Worm (Caenorhabditis elegans) whole organism, L4 larva: Measurements from ENCODE around the gene gdi-1.

Experiments
- F10B5.3 ChIP-seq: sonication (generic microtip); optimal IDR thresholded peaks from 2 replicates; lab custom pipeline; 2016; ENCODE audit warnings: mild to moderate bottlenecking, missing genetic modification characterization, missing compliant biosample characterization
- F26F4.8 ChIP-seq: fragments of 200-800 bp; sonication (Bioruptor generic); conservative IDR thresholded peaks from 2 replicates; pipeline ENCODE4 v1.3.6; 2022; ENCODE audit warnings: missing genetic modification characterization, missing compliant biosample characterization
- F37D6.2 ChIP-seq: sonication (generic microtip); optimal IDR thresholded peaks from 2 replicates; lab custom pipeline; 2016; ENCODE audit warnings: mild to moderate bottlenecking, missing genetic modification characterization, missing compliant biosample characterization
- F49E8.2 ChIP-seq: sonication (generic microtip); optimal IDR thresholded peaks from 2 replicates; lab custom pipeline; 2016; ENCODE audit warnings: missing compliant biosample characterization, mild to moderate bottlenecking, missing genetic modification characterization, borderline replicate concordance
- arid-1 ChIP-seq: fragments of 200-800 bp; sonication (Bioruptor generic); conservative IDR thresholded peaks from 2 replicates; pipeline ENCODE4 v1.3.6; 2022; ENCODE audit warnings: missing genetic modification reagents, missing genetic modification characterization, missing compliant biosample characterization
- ceh-28 ChIP-seq: fragments of 150-350 bp; optimal IDR thresholded peaks from 2 replicates; lab custom pipeline; 2014; ENCODE audit warnings: missing biosample characterization, missing genetic modification reagents, missing genetic modification characterization
- ceh-32 ChIP-seq: sonication (generic microtip); optimal IDR thresholded peaks from 2 replicates; lab custom pipeline; 2016; ENCODE audit warnings: mild to moderate bottlenecking, missing genetic modification characterization, missing compliant biosample characterization; ENCODE audit not compliant: poor library complexity
- ceh-82 ChIP-seq: sonication (generic microtip); optimal IDR thresholded peaks from 2 replicates; lab custom pipeline; 2017; ENCODE audit warnings: missing biosample characterization, missing genetic modification characterization
- ces-1 ChIP-seq: fragments of 150-350 bp; sonication (generic microtip); optimal IDR thresholded peaks from 4 replicates; lab custom pipeline; 2014; ENCODE audit warnings: missing biosample characterization, missing genetic modification reagents, missing genetic modification characterization
- daf-12 ChIP-seq: fragments of 150-350 bp; optimal IDR thresholded peaks from 2 replicates; lab custom pipeline; 2014; ENCODE audit warnings: missing biosample characterization, missing genetic modification reagents, missing genetic modification characterization
- daf-19 ChIP-seq: fragments of 200-800 bp; sonication (Bioruptor generic); conservative IDR thresholded peaks from 2 replicates; pipeline ENCODE4 v1.3.6; 2022; ENCODE audit warnings: missing genetic modification characterization, missing compliant biosample characterization
- dpl-1 ChIP-seq: fragments of 150-350 bp; optimal IDR thresholded peaks from 2 replicates; lab custom pipeline; 2014; ENCODE audit warnings: missing biosample characterization, missing genetic modification reagents, missing genetic modification characterization
- fkh-10 ChIP-seq: fragments of 150-350 bp; optimal IDR thresholded peaks from 2 replicates; lab custom pipeline; 2014; ENCODE audit warnings: missing biosample characterization, missing genetic modification reagents, missing genetic modification characterization
- fos-1 ChIP-seq: fragments of 150-350 bp; optimal IDR thresholded peaks from 2 replicates; lab custom pipeline; 2014; ENCODE audit warnings: missing biosample characterization, missing genetic modification characterization
- hif-1 ChIP-seq, 2 experiments: sonication (generic microtip); optimal IDR thresholded peaks; 2 replicates each; lab custom pipeline; 2016 to 2017; ENCODE audit warnings: missing compliant biosample characterization in 2 of 2, missing genetic modification characterization in 2 of 2, missing genetic modification reagents in 2 of 2, missing genotype in 2 of 2, mild to moderate bottlenecking in 1 of 2
- hmg-1.1 ChIP-seq: fragments of 200-800 bp; sonication (Bioruptor generic); IDR thresholded peaks from 2 replicates; pipeline ENCODE4 v1.3.6; 2022; ENCODE audit warnings: missing genetic modification reagents, missing genetic modification characterization, missing compliant biosample characterization
- lin-13 ChIP-seq: fragments of 150-350 bp; optimal IDR thresholded peaks from 2 replicates; lab custom pipeline; 2014; ENCODE audit warnings: missing biosample characterization, missing genetic modification reagents, missing genetic modification characterization
- lin-15B ChIP-seq: fragments of 150-350 bp; sonication (generic microtip); optimal IDR thresholded peaks from 3 replicates; lab custom pipeline; 2014; ENCODE audit warnings: missing biosample characterization, missing genetic modification characterization
- mdl-1 ChIP-seq, 2 experiments: fragments of 150-350 bp in 1 of 2; sonication (generic microtip) in 1 of 2; optimal IDR thresholded peaks; 2 replicates each; lab custom pipeline; 2014 to 2017; ENCODE audit warnings: missing biosample characterization in 2 of 2, missing genetic modification characterization in 2 of 2
- mdt-29 ChIP-seq: fragments of 200-800 bp; sonication (Bioruptor generic); IDR thresholded peaks from 2 replicates; pipeline ENCODE4 v1.3.6; 2022; ENCODE audit warnings: missing genetic modification reagents, missing genetic modification characterization, missing compliant biosample characterization
- mes-2 ChIP-seq: sonication (generic microtip); optimal IDR thresholded peaks from 2 replicates; lab custom pipeline; 2016; ENCODE audit warnings: missing genotype, mild to moderate bottlenecking, missing genetic modification characterization, missing compliant biosample characterization; ENCODE audit not compliant: poor library complexity, severe bottlenecking
- mxl-2 ChIP-seq: fragments of 200-800 bp; sonication (Bioruptor generic); conservative IDR thresholded peaks from 2 replicates; pipeline ENCODE4 v1.3.6; 2022; ENCODE audit warnings: missing genetic modification reagents, missing genetic modification characterization, missing compliant biosample characterization
- nhr-10 ChIP-seq: fragments of 150-350 bp; optimal IDR thresholded peaks from 2 replicates; lab custom pipeline; 2014; ENCODE audit warnings: missing biosample characterization, missing genetic modification characterization
- nhr-102 ChIP-seq: sonication (generic microtip); optimal IDR thresholded peaks from 2 replicates; lab custom pipeline; 2016; ENCODE audit warnings: mild to moderate bottlenecking, missing genetic modification characterization, moderate library complexity, missing compliant biosample characterization
- nhr-111 ChIP-seq: fragments of 200-800 bp; sonication (Bioruptor generic); optimal IDR thresholded peaks from 2 replicates; lab custom pipeline; 2018; ENCODE audit warnings: mild to moderate bottlenecking, missing genetic modification characterization, missing compliant biosample characterization
- nhr-28 ChIP-seq: fragments of 150-350 bp; optimal IDR thresholded peaks from 2 replicates; lab custom pipeline; 2014; ENCODE audit warnings: missing biosample characterization, missing genetic modification characterization
- nhr-6 ChIP-seq: fragments of 150-350 bp; optimal IDR thresholded peaks from 2 replicates; lab custom pipeline; 2014; ENCODE audit warnings: missing biosample characterization, missing genetic modification characterization
- nhr-77 ChIP-seq: fragments of 150-350 bp; optimal IDR thresholded peaks from 2 replicates; lab custom pipeline; 2014; ENCODE audit warnings: missing biosample characterization, missing genetic modification characterization
- php-3 ChIP-seq: fragments of 200-800 bp; sonication (Bioruptor generic); IDR thresholded peaks from 2 replicates; pipeline ENCODE4 v1.3.6; 2022; ENCODE audit warnings: missing genetic modification reagents, missing genetic modification characterization, missing compliant biosample characterization
- pqm-1 ChIP-seq: sonication (generic microtip); optimal IDR thresholded peaks from 2 replicates; lab custom pipeline; 2017; ENCODE audit warnings: missing biosample characterization, missing genetic modification characterization
- rbr-2 ChIP-seq: sonication (generic microtip); optimal IDR thresholded peaks from 2 replicates; lab custom pipeline; 2016; ENCODE audit warnings: missing genotype, missing genetic modification characterization, missing compliant biosample characterization
- saeg-2 ChIP-seq: fragments of 200-800 bp; sonication (Bioruptor generic); IDR thresholded peaks from 2 replicates; pipeline ENCODE4 v1.3.6; 2022; ENCODE audit warnings: missing genetic modification reagents, missing genetic modification characterization, missing compliant biosample characterization
- skn-1 ChIP-seq: fragments of 150-350 bp; optimal IDR thresholded peaks from 2 replicates; lab custom pipeline; 2014; ENCODE audit warnings: missing biosample characterization, missing genetic modification characterization
- snpc-4 ChIP-seq: fragments of 150-350 bp; optimal IDR thresholded peaks from 2 replicates; lab custom pipeline; 2014; ENCODE audit warnings: missing biosample characterization, missing genetic modification characterization
- spr-1 ChIP-seq: sonication (generic microtip); optimal IDR thresholded peaks from 2 replicates; lab custom pipeline; 2016; ENCODE audit warnings: mild to moderate bottlenecking, missing genetic modification characterization, missing compliant biosample characterization
- tag-97 ChIP-seq: fragments of 200-800 bp; sonication (Bioruptor generic); IDR thresholded peaks from 2 replicates; pipeline ENCODE4 v1.3.6; 2022; ENCODE audit warnings: missing genetic modification characterization, missing compliant biosample characterization
- unc-39 ChIP-seq: sonication (generic microtip); optimal IDR thresholded peaks from 2 replicates; lab custom pipeline; 2017; ENCODE audit warnings: missing biosample characterization, missing genetic modification characterization
- unc-62 ChIP-seq, 3 experiments: fragments of 150-350 bp in 1 of 3; sonication (generic microtip); optimal IDR thresholded peaks in 2 of 3; peaks in 1 of 3; 1 replicate in 1 of 3; 2 replicates in 2 of 3; lab custom pipeline; 2014 to 2017; ENCODE audit warnings: missing biosample characterization in 3 of 3, missing genetic modification characterization in 3 of 3, missing genetic modification reagents in 3 of 3, missing genotype in 1 of 3
- zag-1 ChIP-seq: fragments of 150-350 bp; optimal IDR thresholded peaks from 2 replicates; lab custom pipeline; 2014; ENCODE audit warnings: missing biosample characterization, missing genetic modification characterization
- zfp-2 ChIP-seq: sonication (generic microtip); optimal IDR thresholded peaks from 2 replicates; lab custom pipeline; 2016; ENCODE audit warnings: mild to moderate bottlenecking, missing genetic modification characterization, missing compliant biosample characterization
- zip-11 ChIP-seq: fragments of 200-800 bp; sonication (Bioruptor generic); IDR thresholded peaks from 2 replicates; pipeline ENCODE4 v1.3.6; 2022; ENCODE audit warnings: missing genetic modification characterization, missing compliant biosample characterization
- ztf-11 ChIP-seq: fragments of 150-350 bp; optimal IDR thresholded peaks from 2 replicates; lab custom pipeline; 2014; ENCODE audit warnings: missing biosample characterization, missing genetic modification characterization
- ztf-7 ChIP-seq: fragments of 150-350 bp; optimal IDR thresholded peaks from 2 replicates; lab custom pipeline; 2014; ENCODE audit warnings: missing biosample characterization, missing genetic modification characterization

gdi-1 gene

ce11 chrIV:14822267-14822666 lies 29.6 kb upstream of the gdi-1 start (continued):
- peak; percentile 18 for TF ChIP-seq rbr-2 (tag; lab: Kevin White, UChicago)
- no peak for TF ChIP-seq daf-12 (tag; lab: Kevin White, UChicago)
- no peak for TF ChIP-seq hif-1 (tag; optimal IDR thresholded peaks at IDR 0.05; lab: Kevin White, UChicago)
- peak; percentile 7 for TF ChIP-seq fos-1 (tag; lab: Kevin White, UChicago)
- TF ChIP-seq nhr-10 (tag; lab: Kevin White, UChicago), result peak; percentile 48

DNA sequence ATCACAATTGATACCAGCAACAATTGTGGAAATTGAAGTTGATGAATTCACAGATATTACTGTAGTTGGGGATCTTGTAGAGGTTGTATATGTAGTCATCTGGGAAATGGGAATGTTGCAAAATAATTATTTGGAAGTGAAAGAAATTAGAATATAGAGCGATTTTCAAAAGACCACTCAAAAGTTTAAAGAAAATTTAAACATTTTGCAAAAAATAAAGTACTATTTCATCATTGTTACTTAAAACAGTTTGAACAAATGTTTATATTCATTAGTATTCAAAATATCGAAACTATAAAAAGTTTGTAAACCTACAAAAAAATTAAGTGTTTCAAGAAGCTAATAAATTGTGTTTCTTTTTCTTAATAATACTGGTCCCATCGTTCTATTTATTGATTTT lies 23.6 kb upstream of the gdi-1 start, which contains the start of gene Y57G11C.46:
Gene Y57G11C.46 (minus strand): TSS at position 101 of the 400 bp plus-strand sequence.
- TF ChIP-seq F10B5.3 (tag; lab: Kevin White, UChicago), result no peak
- no peak for TF ChIP-seq nhr-28 (tag; lab: Kevin White, UChicago)
- no peak for TF ChIP-seq skn-1 (tag; lab: Kevin White, UChicago)
- TF ChIP-seq php-3, result no peak
- no peak for TF ChIP-seq F26F4.8 (GFP tag; lab: Robert Waterston, UW)
- TF ChIP-seq ceh-32 (tag; lab: Kevin White, UChicago), result no peak
- TF ChIP-seq zip-11, result no peak
- no peak for TF ChIP-seq arid-1
- no peak for TF ChIP-seq F37D6.2
- no peak for TF ChIP-seq mes-2
- no peak for TF ChIP-seq mdt-29 (GFP tag; lab: Robert Waterston, UW)
- TF ChIP-seq lin-15B (tag; lab: Kevin White, UChicago), result no peak
- no peak for TF ChIP-seq ceh-82 (tag; lab: Kevin White, UChicago)
- no peak for TF ChIP-seq ztf-11
- TF ChIP-seq dpl-1 (GFP tag; lab: Kevin White, UChicago), result no peak

DNA sequence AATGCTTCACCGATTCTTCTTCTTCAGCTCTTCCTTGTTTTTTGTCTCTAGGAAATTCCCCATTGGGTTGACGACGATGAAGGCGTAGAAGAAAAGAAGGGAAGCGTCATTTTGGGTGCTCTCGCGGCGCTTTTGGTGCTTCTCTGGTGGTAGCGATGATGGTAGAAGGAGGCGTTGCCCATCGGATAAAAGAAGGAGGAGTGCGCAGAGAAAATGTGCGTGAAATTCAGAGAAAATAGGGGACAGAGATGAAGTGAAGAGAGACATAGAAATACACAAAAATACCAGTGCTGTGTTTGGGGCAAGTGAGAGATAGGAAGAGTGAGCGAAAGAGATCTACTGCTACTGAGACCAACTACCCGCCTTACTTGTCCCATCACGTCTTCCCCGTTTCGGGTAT lies 14.2 kb upstream of the gdi-1 start, which contains the start of gene oig-5:
Gene oig-5 (plus strand): TSS at position 301 of the 400 bp plus-strand sequence.
- no peak for TF ChIP-seq nhr-102
- no peak for TF ChIP-seq ceh-28
- no peak for TF ChIP-seq nhr-77 (tag; lab: Kevin White, UChicago)
- TF ChIP-seq mes-2, result no peak
- TF ChIP-seq snpc-4 (tag; lab: Kevin White, UChicago), result no peak
- no peak for TF ChIP-seq daf-19 (GFP tag; lab: Robert Waterston, UW)
- TF ChIP-seq zfp-2, result no peak
- TF ChIP-seq ceh-82 (tag; lab: Kevin White, UChicago), result no peak
- TF ChIP-seq nhr-6, result no peak
- TF ChIP-seq nhr-111 (GFP tag; lab: Kevin White, UChicago), result no peak
- no peak for TF ChIP-seq php-3
- no peak for TF ChIP-seq unc-62 (GFP tag; optimal IDR thresholded peaks at IDR 0.05 in 1 of 2; lab: Kevin White, UChicago)
- no peak for TF ChIP-seq unc-62 (tag; optimal IDR thresholded peaks at IDR 0.05; lab: Kevin White, UChicago)

- TF ChIP-seq tag-97 (GFP tag; lab: Robert Waterston, UW) (no peak), fkh-10 (GFP tag; lab: Kevin White, UChicago) (no peak), ces-1 (GFP tag; lab: Kevin White, UChicago) (no peak), hif-1 (tag; optimal IDR thresholded peaks at IDR 0.05; lab: Kevin White, UChicago) (no peak), fos-1 (tag; lab: Kevin White, UChicago) (no peak), lin-13 (GFP tag; lab: Kevin White, UChicago) (no peak), F10B5.3 (tag; lab: Kevin White, UChicago) (no peak), hmg-1.1 (no peak), ztf-7 (tag; lab: Kevin White, UChicago) (no peak), saeg-2 (GFP tag; lab: Robert Waterston, UW) (no peak), mxl-2 (GFP tag; lab: Robert Waterston, UW) (no peak), unc-39 (tag; lab: Kevin White, UChicago) (no peak), F49E8.2 (no peak), pqm-1 (tag; lab: Kevin White, UChicago) (no peak), mdl-1 (tag; optimal IDR thresholded peaks at IDR 0.05; lab: Kevin White, UChicago) (no peak), zag-1 (tag; lab: Kevin White, UChicago) (no peak), spr-1 (tag; lab: Kevin White, UChicago) (no peak), ceh-28 (no peak), lin-15B (tag; lab: Kevin White, UChicago) (no peak)
These were observed 9.6 kb upstream of the gdi-1 start, which contains the start of gene Y57G11C.1142 for ce11 chrIV:14802316-14802715. TSS of gene Y57G11C.1142 (plus strand) at chrIV:14802616.
